Worm (Caenorhabditis elegans) whole organism, early embryonic: ENCODE measurements around the gene ceh-10.

Source experiments
- B0310.2 ChIP-seq: sonication (generic microtip); optimal IDR thresholded peaks from 2 replicates; lab custom pipeline; 2016; ENCODE audit warnings: mild to moderate bottlenecking, missing genetic modification characterization, missing compliant biosample characterization
- ama-1 ChIP-seq: fragments of 150-350 bp; optimal IDR thresholded peaks from 2 replicates; lab custom pipeline; 2014
- ceh-13 ChIP-seq: fragments of 200-800 bp; sonication (Bioruptor generic); optimal IDR thresholded peaks from 2 replicates; lab custom pipeline; 2018; ENCODE audit warnings: mild to moderate bottlenecking, missing genetic modification characterization, missing compliant biosample characterization
- ceh-36 ChIP-seq: sonication (generic microtip); optimal IDR thresholded peaks from 2 replicates; lab custom pipeline; 2016; ENCODE audit warnings: missing genetic modification characterization, inconsistent platforms, missing compliant biosample characterization
- ets-7 ChIP-seq: sonication (generic microtip); optimal IDR thresholded peaks from 2 replicates; lab custom pipeline; 2016; ENCODE audit warnings: missing genotype, missing genetic modification characterization, missing compliant biosample characterization
- hmg-4 ChIP-seq: fragments of 200-800 bp; sonication (Bioruptor generic); optimal IDR thresholded peaks from 2 replicates; lab custom pipeline; 2018; ENCODE audit warnings: mild to moderate bottlenecking, missing genetic modification characterization, missing compliant biosample characterization
- tbx-11 ChIP-seq: fragments of 200-800 bp; sonication (Bioruptor generic); IDR thresholded peaks from 2 replicates; pipeline ENCODE4 v1.3.6; 2022; ENCODE audit warnings: missing genetic modification characterization, missing compliant biosample characterization
- tbx-37 ChIP-seq: fragments of 200-800 bp; sonication (Bioruptor generic); conservative IDR thresholded peaks from 2 replicates; pipeline ENCODE4 v1.3.6; 2022; ENCODE audit warnings: missing genetic modification reagents, missing genetic modification characterization, missing compliant biosample characterization

ce11 chrIII:5810012-5810411 is 11.2 kb downstream of the ceh-10 start:
- TF ChIP-seq ama-1 (lab: Kevin White, UChicago) (no peak), ets-7 (tag; lab: Kevin White, UChicago) (no peak), tbx-11 (no peak), ceh-36 (tag; lab: Kevin White, UChicago) (no peak), ceh-13 (GFP tag; lab: Kevin White, UChicago) (no peak), B0310.2 (tag; lab: Kevin White, UChicago) (no peak), hmg-4 (GFP tag; lab: Kevin White, UChicago) (no peak), tbx-37 (GFP tag; lab: Robert Waterston, UW) (no peak)
